Fruit fly (Drosophila melanogaster) whole organism, pupa: ENCODE data around the gene Sdic1.

ENCODE experiments used
- CG10348 ChIP-seq: fragments of 200-800 bp; sonication (Bioruptor generic); IDR thresholded peaks from 2 replicates; pipeline ENCODE4 v1.3.6; 2022; ENCODE audit warnings: missing biosample characterization, missing genetic modification characterization
- CG12605 ChIP-seq: fragments of 200-800 bp; sonication (Bioruptor generic); IDR thresholded peaks from 2 replicates; pipeline ENCODE4 v1.3.6; 2022; ENCODE audit warnings: missing biosample characterization, missing genetic modification characterization
- CG13204 ChIP-seq: fragments of 200-800 bp; sonication (Bioruptor generic); optimal IDR thresholded peaks from 2 replicates; lab custom pipeline; 2018; ENCODE audit warnings: missing biosample characterization, mild to moderate bottlenecking, missing genetic modification characterization, moderate library complexity
- CG14655 ChIP-seq: fragments of 200-800 bp; sonication (Bioruptor generic); optimal IDR thresholded peaks from 3 replicates; lab custom pipeline; 2017; ENCODE audit warnings: mild to moderate bottlenecking, missing biosample characterization, missing genetic modification reagents, missing genetic modification characterization
- CG15710 ChIP-seq: fragments of 200-800 bp; sonication (Bioruptor generic); optimal IDR thresholded peaks from 2 replicates; lab custom pipeline; 2018; ENCODE audit warnings: missing biosample characterization, mild to moderate bottlenecking, missing genetic modification characterization, moderate library complexity
- CG17806 ChIP-seq: fragments of 200-800 bp; sonication (Bioruptor generic); optimal IDR thresholded peaks from 2 replicates; lab custom pipeline; 2018; ENCODE audit warnings: missing biosample characterization, mild to moderate bottlenecking, missing genetic modification characterization, moderate library complexity
- CG32121 ChIP-seq: fragments of 200-800 bp; sonication (Bioruptor generic); IDR thresholded peaks from 2 replicates; pipeline ENCODE4 v1.3.6; 2022; ENCODE audit warnings: missing biosample characterization, missing genetic modification characterization
- CG34367 ChIP-seq: fragments of 200-800 bp; sonication (Bioruptor generic); optimal IDR thresholded peaks from 2 replicates; lab custom pipeline; 2018; ENCODE audit warnings: missing biosample characterization, mild to moderate bottlenecking, missing genetic modification characterization
- CG4496 ChIP-seq: fragments of 200-800 bp; sonication (Bioruptor generic); IDR thresholded peaks from 3 replicates; pipeline ENCODE4 v1.3.6; 2022; ENCODE audit warnings: missing biosample characterization, missing genetic modification characterization
- CG8159 ChIP-seq: fragments of 200-800 bp; sonication (Bioruptor generic); optimal IDR thresholded peaks from 3 replicates; lab custom pipeline; 2018; ENCODE audit warnings: missing biosample characterization, mild to moderate bottlenecking, missing genetic modification characterization, moderate library complexity
- CG8301 ChIP-seq: fragments of 200-800 bp; sonication (Bioruptor generic); optimal IDR thresholded peaks from 2 replicates; lab custom pipeline; 2018; ENCODE audit warnings: missing biosample characterization, mild to moderate bottlenecking, missing genetic modification characterization
- CG9948 ChIP-seq: fragments of 200-800 bp; sonication (Bioruptor generic); optimal IDR thresholded peaks from 2 replicates; lab custom pipeline; 2018; ENCODE audit warnings: missing biosample characterization, mild to moderate bottlenecking, missing genetic modification characterization, moderate library complexity
- D1 ChIP-seq: fragments of 200-800 bp; sonication (Bioruptor generic); optimal IDR thresholded peaks from 2 replicates; lab custom pipeline; 2018; ENCODE audit warnings: missing biosample characterization, mild to moderate bottlenecking, missing genetic modification characterization, moderate library complexity
- EcR ChIP-seq: fragments of 200-800 bp; sonication (Bioruptor generic); optimal IDR thresholded peaks from 3 replicates; lab custom pipeline; 2019; ENCODE audit warnings: missing biosample characterization, missing genetic modification characterization, mild to moderate bottlenecking, moderate library complexity, missing genetic modification reagents
- Ets98B ChIP-seq: fragments of 200-800 bp; sonication (Bioruptor generic); IDR thresholded peaks from 2 replicates; pipeline ENCODE4 v1.3.6; 2022; ENCODE audit warnings: missing biosample characterization, missing genetic modification characterization
- Pif1A ChIP-seq: fragments of 200-800 bp; sonication (Bioruptor generic); optimal IDR thresholded peaks from 3 replicates; lab custom pipeline; 2016; ENCODE audit warnings: missing biosample characterization, missing genetic modification characterization
- Pif1B ChIP-seq: fragments of 200-800 bp; sonication (Bioruptor generic); optimal IDR thresholded peaks from 3 replicates; lab custom pipeline; 2016; ENCODE audit warnings: missing biosample characterization, missing genetic modification characterization
- Snoo ChIP-seq: fragments of 200-800 bp; sonication (Bioruptor generic); optimal IDR thresholded peaks from 3 replicates; lab custom pipeline; 2017; ENCODE audit warnings: missing biosample characterization, mild to moderate bottlenecking, missing genetic modification characterization, inconsistent platforms
- fd96Ca ChIP-seq: fragments of 200-800 bp; sonication (Bioruptor generic); IDR thresholded peaks from 3 replicates; pipeline ENCODE4 v1.3.6; 2022; ENCODE audit warnings: missing biosample characterization, missing genetic modification characterization
- gl ChIP-seq: fragments of 200-800 bp; sonication (Bioruptor generic); optimal IDR thresholded peaks from 2 replicates; lab custom pipeline; 2018; ENCODE audit warnings: missing biosample characterization, mild to moderate bottlenecking, missing genetic modification characterization
- rn ChIP-seq: fragments of 200-800 bp; sonication (Bioruptor generic); IDR thresholded peaks from 2 replicates; pipeline ENCODE4 v1.3.6; 2022; ENCODE audit warnings: missing biosample characterization, missing genetic modification characterization

Gene Sdic1

DNA sequence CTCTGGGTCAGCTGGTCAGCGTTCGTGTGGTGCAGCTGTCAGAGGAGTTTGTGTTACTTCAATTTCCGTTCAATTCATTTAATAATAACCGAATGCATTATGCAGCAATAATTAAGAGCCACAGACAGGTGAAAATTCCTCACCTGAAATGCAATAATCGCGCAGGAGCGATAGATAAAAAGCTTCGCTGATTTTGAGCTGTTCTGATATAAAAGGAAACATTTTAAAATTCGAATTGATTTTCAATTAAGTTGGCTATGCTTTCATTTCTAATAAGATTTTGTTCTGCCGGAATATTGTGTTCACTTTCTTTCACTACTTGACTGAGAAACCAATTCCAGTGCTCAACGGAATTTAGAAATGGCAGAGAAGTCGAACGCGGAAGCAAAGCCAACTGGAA, 38.9 kb downstream of the Sdic1 start, which contains the start of gene CG42583:
Gene CG42583, plus strand, starts transcription at position 301 of the 400 bp plus-strand sequence.
- TF ChIP-seq CG14655 = no peak
- no peak for TF ChIP-seq Ets98B
- no peak for TF ChIP-seq D1 (tag; lab: Kevin White, UChicago)
- TF ChIP-seq CG13204 (GFP tag; lab: Kevin White, UChicago) = no peak
- no peak for TF ChIP-seq Snoo (tag; lab: Kevin White, UChicago)
- TF ChIP-seq rn (GFP tag; lab: Robert Waterston, UW) = no peak
- no peak for TF ChIP-seq CG4496 (GFP tag; lab: Robert Waterston, UW)
- TF ChIP-seq CG8159 (tag; lab: Kevin White, UChicago) = no peak
- no peak for TF ChIP-seq Pif1B (GFP tag; lab: Kevin White, UChicago)
- TF ChIP-seq CG17806 (tag; lab: Kevin White, UChicago) = no peak
- TF ChIP-seq CG12605 = no peak
- TF ChIP-seq CG34367 (tag; lab: Kevin White, UChicago) = no peak
- no peak for TF ChIP-seq EcR
- TF ChIP-seq Pif1A = no peak
- TF ChIP-seq CG9948 = no peak
- TF ChIP-seq gl = no peak
- no peak for TF ChIP-seq CG10348

DNA sequence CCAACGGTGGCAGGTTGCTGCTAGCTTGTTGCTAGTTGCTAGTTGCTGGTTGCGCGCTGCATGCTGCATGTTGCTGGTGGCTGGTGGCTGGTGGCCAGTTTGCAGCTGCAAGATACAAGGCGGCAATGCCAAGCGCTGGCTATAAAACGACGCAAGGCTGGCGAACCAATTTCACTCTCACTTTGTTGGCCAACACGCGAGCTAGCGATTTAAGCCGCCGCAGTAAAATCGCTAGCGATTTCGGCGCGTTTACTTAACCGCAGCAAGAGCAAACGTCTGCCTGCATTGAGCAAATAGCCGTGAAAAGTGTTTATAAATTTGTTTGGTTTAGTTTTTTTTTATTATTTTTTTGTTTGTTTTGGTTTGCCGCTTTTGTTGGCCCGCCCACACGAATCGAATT, 45.0 kb downstream of the Sdic1 start, which contains the start of gene CG15322:
Gene CG15322, plus strand, starts transcription at position 148 of the 400 bp plus-strand sequence.
- TF ChIP-seq CG14655 (no peak), CG12605 (no peak), EcR (no peak)

DNA sequence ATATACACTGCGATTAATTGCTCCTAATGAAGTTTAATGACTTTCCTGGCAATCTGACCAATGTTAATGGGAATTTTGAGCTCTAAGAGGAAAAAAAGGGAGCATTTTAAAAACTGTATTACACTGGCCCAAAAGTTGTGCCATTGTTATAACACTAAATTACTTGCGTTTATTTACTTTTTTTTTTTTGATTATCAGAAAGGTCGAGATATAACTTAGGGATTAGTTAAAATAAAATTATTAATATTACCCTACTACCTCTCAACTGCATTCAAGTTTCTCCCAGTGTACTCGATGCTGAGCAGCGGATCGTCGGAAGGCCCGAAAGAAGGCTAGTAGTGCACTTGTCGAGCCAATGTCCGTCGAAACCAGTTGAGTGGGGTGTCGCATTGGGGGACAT, 48.0 kb downstream of the Sdic1 start:
- TF ChIP-seq CG8301 (tag; lab: Kevin White, UChicago) (peak; percentile 66), Ets98B (peak; percentile 45; the same call in 1 of the 2 replicates), Pif1A (peak; percentile 42), CG8159 (tag; lab: Kevin White, UChicago) (no peak), gl (no peak), rn (GFP tag; lab: Robert Waterston, UW) (no peak), CG12605 (0 out of 2 replicates have a peak, but pooled peaks have one; percentile 18), CG32121 (peak; percentile 66), D1 (tag; lab: Kevin White, UChicago) (no peak), Snoo (tag; lab: Kevin White, UChicago) (no peak), CG4496 (GFP tag; lab: Robert Waterston, UW) (peak; percentile 70), fd96Ca (GFP tag; lab: Robert Waterston, UW) (peak; percentile 37; the same call in 1 of the 3 replicates), CG34367 (tag; lab: Kevin White, UChicago) (no peak), CG14655 (peak; percentile 75), CG15710 (no peak), EcR (no peak), CG13204 (GFP tag; lab: Kevin White, UChicago) (no peak), CG17806 (tag; lab: Kevin White, UChicago) (no peak), CG9948 (peak; percentile 14), CG10348 (no peak), Pif1B (GFP tag; lab: Kevin White, UChicago) (peak; percentile 4)
- TF ChIP-seq, all 21 proteins: peak for 10

DNA sequence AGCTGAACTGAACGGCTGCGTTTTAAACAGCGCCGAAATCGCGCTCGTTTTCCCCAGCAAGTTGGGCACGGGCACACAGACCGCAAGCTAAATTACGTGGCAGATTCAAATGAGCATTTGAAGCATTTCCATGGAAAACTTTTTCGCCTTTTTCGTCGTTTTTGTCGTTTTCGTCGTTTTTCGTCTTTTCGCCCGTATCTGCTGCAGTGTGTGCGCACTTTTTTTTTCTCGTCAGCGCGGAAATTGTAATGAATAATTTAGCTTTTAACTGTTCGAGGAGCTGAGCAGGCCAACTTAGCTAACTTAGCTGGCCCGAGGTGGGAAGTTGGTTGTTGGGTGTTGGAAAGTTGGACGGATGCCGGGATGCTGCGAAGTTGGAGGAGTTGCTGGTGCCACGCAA, 48.9 kb downstream of the Sdic1 start:
- TF ChIP-seq CG4496 (GFP tag; lab: Robert Waterston, UW) = peak; percentile 58; the same call in 2 of the 3 replicates
- no peak for TF ChIP-seq CG14655
- TF ChIP-seq Pif1B (GFP tag; lab: Kevin White, UChicago) = no peak
- peak; percentile 62; the same call in 1 of the 2 replicates for TF ChIP-seq Ets98B
- 0 out of 2 replicates have a peak, but pooled peaks have one; percentile 25 for TF ChIP-seq CG12605
- TF ChIP-seq rn (GFP tag; lab: Robert Waterston, UW) = no peak
